Worm (Caenorhabditis elegans): Measurements from ENCODE around the gene F45B8.5.

Gene F45B8.5

DNA sequence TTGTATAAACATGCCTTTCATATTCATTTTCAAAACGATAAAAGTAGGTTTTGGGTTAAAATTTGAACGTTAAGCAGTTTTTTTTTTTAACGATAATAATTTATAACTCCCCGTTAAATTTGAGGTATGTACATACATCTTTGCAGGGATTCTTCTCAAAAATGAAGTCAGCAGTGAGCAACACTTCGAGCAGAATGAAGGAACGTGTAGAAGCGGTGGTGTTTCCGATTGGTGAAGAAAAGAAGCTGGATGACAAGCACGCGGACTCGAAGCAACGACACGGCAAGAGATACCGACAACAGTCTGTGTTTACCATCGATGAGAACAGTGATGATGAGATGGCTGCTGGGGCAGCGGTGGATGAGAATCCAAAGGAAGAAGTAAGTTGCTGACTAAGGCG lies 7.2 kb downstream of the F45B8.5 start:
- TF ChIP-seq zag-1 (tag; optimal IDR thresholded peaks at IDR 0.05) (no peak), arid-1 (GFP tag; conservative IDR thresholded peaks at IDR 0.05) (no peak), mdl-1 (tag; optimal IDR thresholded peaks at IDR 0.05) (no peak), spr-3 (GFP tag; optimal IDR thresholded peaks at IDR 0.05) (no peak), nhr-77 (tag; optimal IDR thresholded peaks at IDR 0.05) (no peak), F49E8.2 (tag; optimal IDR thresholded peaks at IDR 0.05; ENCODE audit: borderline replicate concordance) (no peak), snpc-1.2 (GFP tag; IDR thresholded peaks at IDR 0.05) (no peak), nhr-111 (GFP tag; optimal IDR thresholded peaks at IDR 0.05) (no peak), dpl-1 (GFP tag; optimal IDR thresholded peaks at IDR 0.05) (no peak), nhr-42 (GFP tag; IDR thresholded peaks at IDR 0.05) (no peak), ceh-82 (tag; optimal IDR thresholded peaks at IDR 0.05) (no peak), daf-19 (GFP tag; conservative IDR thresholded peaks at IDR 0.05) (no peak), nhr-6 (tag; optimal IDR thresholded peaks at IDR 0.05) (no peak), Y105C5A.15 (GFP tag; IDR thresholded peaks at IDR 0.05) (no peak), unc-130 (GFP tag; optimal IDR thresholded peaks at IDR 0.05) (no peak), mep-1 (tag; optimal IDR thresholded peaks at IDR 0.05) (no peak), attf-4 (tag; optimal IDR thresholded peaks at IDR 0.05) (no peak), rbr-2 (tag; optimal IDR thresholded peaks at IDR 0.05) (no peak), ZK337.2 (GFP tag; IDR thresholded peaks at IDR 0.05) (no peak)

DNA sequence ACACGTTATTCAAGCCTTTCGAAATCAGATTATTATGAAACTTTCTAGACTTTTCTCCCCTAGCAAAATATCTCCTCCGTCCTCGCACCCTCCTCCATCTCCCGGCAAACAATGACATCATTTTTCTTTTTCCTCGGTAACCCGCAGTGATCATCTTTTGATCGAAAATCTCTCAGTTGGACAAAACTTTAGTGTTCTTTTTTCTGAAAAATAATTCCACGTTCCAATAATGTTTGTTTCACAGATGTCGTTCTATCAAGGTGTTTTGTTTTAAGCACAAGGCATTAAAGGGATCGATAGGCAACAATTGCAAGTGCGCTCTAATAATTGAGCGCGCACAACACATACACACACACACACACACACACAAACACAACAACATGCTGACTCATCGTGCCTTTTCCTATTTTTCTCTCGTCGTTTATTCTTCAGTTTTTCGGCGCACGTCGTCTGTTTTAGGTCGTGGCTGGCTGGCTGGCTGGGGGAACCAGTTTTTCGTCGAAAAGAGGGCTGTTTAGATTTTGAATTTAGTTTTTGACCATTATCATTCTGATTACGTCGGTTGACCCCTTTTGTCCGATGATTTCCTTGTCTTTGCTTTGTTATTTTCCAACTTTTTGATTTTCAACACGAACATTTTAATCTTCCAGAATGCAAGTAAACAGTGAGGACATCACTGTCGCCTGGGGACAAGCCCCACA lies 9.8 kb downstream of the F45B8.5 start, which contains the start of gene F20D1.3:
Gene F20D1.3, plus strand, starts transcription at position 651 of the 701 bp plus-strand sequence.
- no peak for TF ChIP-seq lin-15B (tag; optimal IDR thresholded peaks at IDR 0.05)
- peak; percentile 17 to 70 for TF ChIP-seq lsy-2 (tag; optimal IDR thresholded peaks at IDR 0.05)
- TF ChIP-seq hlh-30 (tag; optimal IDR thresholded peaks at IDR 0.05; ENCODE audit: insufficient read depth) = peak; percentile 70
- peak in 1 of 2 experiments; percentile 79 for TF ChIP-seq unc-62 (GFP tag; optimal IDR thresholded peaks at IDR 0.05 in 1 of 2)
- no peak for TF ChIP-seq unc-62 (tag; optimal IDR thresholded peaks at IDR 0.05)
- no peak for TF ChIP-seq nhr-10 (tag; optimal IDR thresholded peaks at IDR 0.05)
- peak; percentile 80 for TF ChIP-seq hlh-11 (tag; optimal IDR thresholded peaks at IDR 0.05)
- TF ChIP-seq nhr-48 (tag; optimal IDR thresholded peaks at IDR 0.05) = peak; percentile 8
- TF ChIP-seq nhr-77 (tag; optimal IDR thresholded peaks at IDR 0.05) = peak; percentile 29
- peak; percentile 86 for TF ChIP-seq mep-1 (tag; optimal IDR thresholded peaks at IDR 0.05)
- peak; percentile 8; the same call in 1 of the 2 replicates for TF ChIP-seq hmg-1.1 (GFP tag; IDR thresholded peaks at IDR 0.05)
- no peak for TF ChIP-seq tag-97 (GFP tag; IDR thresholded peaks at IDR 0.05)
- TF ChIP-seq rbr-2 (tag; optimal IDR thresholded peaks at IDR 0.05) = peak; percentile 59
- peak; percentile 60 for TF ChIP-seq lin-13 (GFP tag; optimal IDR thresholded peaks at IDR 0.05)
- no peak for TF ChIP-seq egl-43 (GFP tag; IDR thresholded peaks at IDR 0.05)
- peak; percentile 72 for TF ChIP-seq T20F7.1 (GFP tag; optimal IDR thresholded peaks at IDR 0.05)
- TF ChIP-seq dmd-6 (GFP tag; IDR thresholded peaks at IDR 0.05) = peak; percentile 32; the same call in 1 of the 2 replicates
- TF ChIP-seq nhr-11 (tag; optimal IDR thresholded peaks at IDR 0.05) = peak; percentile 38
- peak; percentile 61 for TF ChIP-seq fkh-10 (GFP tag; optimal IDR thresholded peaks at IDR 0.05)
- TF ChIP-seq lin-38 (GFP tag; IDR thresholded peaks at IDR 0.05) = peak; percentile 68
- TF ChIP-seq hif-1 (tag; optimal IDR thresholded peaks at IDR 0.05) = peak in 1 of 2 experiments; percentile 61
- peak; percentile 75 for TF ChIP-seq dve-1 (tag; optimal IDR thresholded peaks at IDR 0.05; ENCODE audit: insufficient read depth)
- no peak for TF ChIP-seq cey-2 (tag; optimal IDR thresholded peaks at IDR 0.05; ENCODE audit: borderline replicate concordance, insufficient read depth)
- TF ChIP-seq jun-1 (tag; optimal IDR thresholded peaks at IDR 0.05) = peak; percentile 60
- TF ChIP-seq D1046.2 (GFP tag; IDR thresholded peaks at IDR 0.05) = 0 out of 2 replicates have a peak, but pooled peaks have one; percentile 44
- peak; percentile 11 for TF ChIP-seq spr-1 (tag; optimal IDR thresholded peaks at IDR 0.05)
- peak; percentile 0 for TF ChIP-seq ztf-7 (tag; optimal IDR thresholded peaks at IDR 0.05)
- peak; percentile 72 for TF ChIP-seq mxl-3 (GFP tag; optimal IDR thresholded peaks at IDR 0.05)
- TF ChIP-seq lim-7 (GFP tag; IDR thresholded peaks at IDR 0.05) = no peak
- TF ChIP-seq snpc-4 (tag; optimal IDR thresholded peaks at IDR 0.05) = no peak
- TF ChIP-seq dpl-1 (GFP tag; optimal IDR thresholded peaks at IDR 0.05) = peak; percentile 65
- peak in 1 of 2 experiments; percentile 24 for TF ChIP-seq daf-16 (GFP tag; optimal IDR thresholded peaks at IDR 0.05)
- peak; percentile 71 for TF ChIP-seq daf-16 (tag; optimal IDR thresholded peaks at IDR 0.05)
- TF ChIP-seq zfp-3 (GFP tag; conservative IDR thresholded peaks at IDR 0.05) = no peak

Measured in whole organism, L4 larva.